Fruit fly (Drosophila melanogaster) whole organism, embryonic: Measurements from ENCODE around the gene CG33325.
A peak's percentile ranks its signal among the peaks of the same experiment; 100 is the strongest.

Source experiments
- Ada2b ChIP-seq: fragments of 200-800 bp; sonication (Bioruptor generic); IDR thresholded peaks from 2 replicates; pipeline ENCODE4 v1.3.6; 2022; ENCODE audit warnings: missing biosample characterization, missing genetic modification characterization
- Adf1 ChIP-seq: fragments of 200-800 bp; sonication (Bioruptor generic); IDR thresholded peaks from 2 replicates; pipeline ENCODE4 v1.3.6; 2022; ENCODE audit warnings: missing biosample characterization, missing genetic modification characterization
- CG10274 ChIP-seq: fragments of 200-800 bp; sonication (Bioruptor generic); optimal IDR thresholded peaks from 3 replicates; lab custom pipeline; 2017; ENCODE audit warnings: missing biosample characterization, mild to moderate bottlenecking, missing genetic modification characterization
- CG10321 ChIP-seq: fragments of 200-800 bp; sonication (Bioruptor generic); IDR thresholded peaks from 2 replicates; pipeline ENCODE4 v1.3.6; 2022; ENCODE audit warnings: missing biosample characterization, missing genetic modification characterization
- CG10565 ChIP-seq: fragments of 200-800 bp; sonication (Bioruptor generic); optimal IDR thresholded peaks from 3 replicates; lab custom pipeline; 2016; ENCODE audit warnings: missing biosample characterization, mild to moderate bottlenecking, missing genetic modification characterization
- CG10979 ChIP-seq: fragments of 200-800 bp; sonication (Bioruptor generic); optimal IDR thresholded peaks from 2 replicates; lab custom pipeline; 2018; ENCODE audit warnings: missing biosample characterization, mild to moderate bottlenecking, missing genetic modification characterization, moderate library complexity
- CG11504 ChIP-seq: fragments of 200-800 bp; sonication (Bioruptor generic); optimal IDR thresholded peaks from 3 replicates; lab custom pipeline; 2019; ENCODE audit warnings: missing biosample characterization, mild to moderate bottlenecking, missing genetic modification characterization, moderate library complexity
- CG11696 ChIP-seq: fragments of 200-800 bp; sonication (Bioruptor generic); IDR thresholded peaks from 2 replicates; pipeline ENCODE4 v1.3.6; 2022; ENCODE audit warnings: missing biosample characterization, missing genetic modification characterization
- CG11723 ChIP-seq: fragments of 200-800 bp; sonication (Bioruptor generic); optimal IDR thresholded peaks from 2 replicates; lab custom pipeline; 2017; ENCODE audit warnings: missing biosample characterization, mild to moderate bottlenecking, missing genetic modification characterization
- CG12299 ChIP-seq: fragments of 200-800 bp; sonication (Bioruptor generic); optimal IDR thresholded peaks from 2 replicates; lab custom pipeline; 2018; ENCODE audit warnings: missing biosample characterization, mild to moderate bottlenecking, missing genetic modification characterization
- CG14860 ChIP-seq: fragments of 200-800 bp; sonication (Bioruptor generic); IDR thresholded peaks from 3 replicates; pipeline ENCODE4 v1.3.6; 2022; ENCODE audit warnings: missing biosample characterization, missing genetic modification characterization; ENCODE audit not compliant: partially characterized antibody
- CG15479 ChIP-seq: fragments of 200-800 bp; sonication (Bioruptor generic); optimal IDR thresholded peaks from 3 replicates; lab custom pipeline; 2019; ENCODE audit warnings: missing biosample characterization, mild to moderate bottlenecking, missing genetic modification characterization, moderate library complexity
- CG1832 ChIP-seq: fragments of 200-800 bp; sonication (Bioruptor generic); optimal IDR thresholded peaks from 2 replicates; lab custom pipeline; 2017; ENCODE audit warnings: missing biosample characterization, mild to moderate bottlenecking, missing genetic modification characterization, inconsistent platforms
- CG2712 ChIP-seq: fragments of 200-800 bp; optimal IDR thresholded peaks from 3 replicates; lab custom pipeline; 2019; ENCODE audit warnings: missing biosample characterization, mild to moderate bottlenecking, missing genetic modification characterization, moderate library complexity
- CG30020 ChIP-seq: fragments of 200-800 bp; optimal IDR thresholded peaks from 2 replicates; lab custom pipeline; 2019; ENCODE audit warnings: missing biosample characterization, mild to moderate bottlenecking, missing genetic modification characterization, moderate library complexity
- CG31224 ChIP-seq: fragments of 200-800 bp; sonication (Bioruptor generic); IDR thresholded peaks from 2 replicates; pipeline ENCODE4 v1.3.6; 2022; ENCODE audit warnings: missing biosample characterization, missing genetic modification characterization
- CG32532 ChIP-seq: fragments of 200-800 bp; sonication (Bioruptor generic); IDR thresholded peaks from 2 replicates; pipeline ENCODE4 v1.3.6; 2022; ENCODE audit warnings: missing biosample characterization, missing genetic modification characterization
- CG34376 ChIP-seq: fragments of 200-800 bp; sonication (Bioruptor generic); optimal IDR thresholded peaks from 2 replicates; lab custom pipeline; 2018; ENCODE audit warnings: missing biosample characterization, mild to moderate bottlenecking, missing genetic modification characterization
- CG3726 ChIP-seq: fragments of 200-800 bp; sonication (Bioruptor generic); IDR thresholded peaks from 3 replicates; pipeline ENCODE4, ENCODE4 v1.3.6; 2022; ENCODE audit warnings: missing biosample characterization, missing genetic modification characterization
- CG3838 ChIP-seq: fragments of 200-800 bp; sonication (Bioruptor generic); optimal IDR thresholded peaks from 3 replicates; lab custom pipeline; 2016; ENCODE audit warnings: missing biosample characterization, missing genetic modification characterization
- CG6765 ChIP-seq: fragments of 200-800 bp; sonication (Bioruptor generic); optimal IDR thresholded peaks from 3 replicates; lab custom pipeline; 2017; ENCODE audit warnings: missing biosample characterization, mild to moderate bottlenecking, missing genetic modification characterization
- CG7786 ChIP-seq: fragments of 200-800 bp; sonication (Bioruptor generic); optimal IDR thresholded peaks from 2 replicates; lab custom pipeline; 2016; ENCODE audit warnings: missing biosample characterization, missing genetic modification characterization
- CG8290 ChIP-seq, 3 experiments: fragments of 200-800 bp; sonication (Bioruptor generic); optimal IDR thresholded peaks; 2 replicates each; lab custom pipeline; 2016 to 2019; ENCODE audit warnings: missing biosample characterization in 3 of 3, missing genetic modification characterization in 3 of 3, mild to moderate bottlenecking in 2 of 3, moderate library complexity in 1 of 3
- Dp ChIP-seq: fragments of 200-800 bp; sonication (Bioruptor generic); optimal IDR thresholded peaks from 2 replicates; lab custom pipeline; 2018; ENCODE audit warnings: missing biosample characterization, mild to moderate bottlenecking, missing genetic modification characterization, moderate library complexity
- Ets65A ChIP-seq: fragments of 200-800 bp; sonication (Bioruptor generic); peaks from one replicate; lab custom pipeline; 2016; ENCODE audit warnings: missing biosample characterization, missing genetic modification characterization
- Fer2 ChIP-seq: fragments of 200-800 bp; sonication (Bioruptor generic); optimal IDR thresholded peaks from 2 replicates; lab custom pipeline; 2018; ENCODE audit warnings: missing biosample characterization, mild to moderate bottlenecking, missing genetic modification characterization, moderate library complexity
- H15 ChIP-seq: fragments of 200-800 bp; sonication (Bioruptor generic); IDR thresholded peaks from 3 replicates; pipeline ENCODE4 v1.3.6; 2022; ENCODE audit warnings: missing biosample characterization, missing genetic modification characterization
- H2.0 ChIP-seq: fragments of 200-800 bp; sonication (Bioruptor generic); IDR thresholded peaks from 2 replicates; pipeline ENCODE4 v1.3.6; 2022; ENCODE audit warnings: missing biosample characterization, missing genetic modification characterization
- Hand ChIP-seq: fragments of 200-800 bp; sonication (Bioruptor generic); optimal IDR thresholded peaks from 2 replicates; lab custom pipeline; 2017; ENCODE audit warnings: mild to moderate bottlenecking, missing biosample characterization, missing genetic modification reagents, missing genetic modification characterization
- Mad ChIP-seq: fragments of 200-800 bp; sonication (Bioruptor generic); optimal IDR thresholded peaks from 2 replicates; lab custom pipeline; 2016; ENCODE audit warnings: missing biosample characterization, missing genetic modification characterization
- Meics ChIP-seq: fragments of 200-800 bp; sonication (Bioruptor generic); optimal IDR thresholded peaks from 2 replicates; lab custom pipeline; 2017; ENCODE audit warnings: missing biosample characterization, mild to moderate bottlenecking, missing genetic modification characterization
- Oaz ChIP-seq: fragments of 200-800 bp; sonication (Bioruptor generic); IDR thresholded peaks from 2 replicates; pipeline ENCODE4 v1.3.6; 2022; ENCODE audit warnings: missing biosample characterization, missing genetic modification characterization
- Rx ChIP-seq: fragments of 200-800 bp; sonication (Bioruptor generic); IDR thresholded peaks from 2 replicates; pipeline ENCODE4 v1.3.6; 2022; ENCODE audit warnings: missing biosample characterization, missing genetic modification characterization
- Sry-β ChIP-seq: fragments of 200-800 bp; sonication (Bioruptor generic); optimal IDR thresholded peaks from 2 replicates; lab custom pipeline; 2018; ENCODE audit warnings: missing biosample characterization, mild to moderate bottlenecking, missing genetic modification characterization, moderate library complexity
- chn ChIP-seq: fragments of 200-800 bp; sonication (Bioruptor generic); optimal IDR thresholded peaks from 2 replicates; lab custom pipeline; 2016; ENCODE audit warnings: missing biosample characterization, missing genetic modification characterization
- dati ChIP-seq: fragments of 200-800 bp; sonication (Bioruptor generic); IDR thresholded peaks from 2 replicates; pipeline ENCODE4 v1.3.6; 2022; ENCODE audit warnings: missing biosample characterization, missing genetic modification characterization
- eyg ChIP-seq: fragments of 200-800 bp; sonication (Bioruptor generic); optimal IDR thresholded peaks from 3 replicates; lab custom pipeline; 2016; ENCODE audit warnings: missing biosample characterization, missing genetic modification characterization
- grn ChIP-seq: fragments of 200-800 bp; sonication (Bioruptor generic); optimal IDR thresholded peaks from 3 replicates; lab custom pipeline; 2017; ENCODE audit warnings: missing biosample characterization, missing genetic modification characterization
- nmo ChIP-seq: fragments of 200-800 bp; sonication (Bioruptor generic); optimal IDR thresholded peaks from 2 replicates; lab custom pipeline; 2018; ENCODE audit warnings: missing biosample characterization, mild to moderate bottlenecking, missing genetic modification characterization, moderate library complexity
- odd ChIP-seq: fragments of 200-800 bp; sonication (Bioruptor generic); optimal IDR thresholded peaks from 2 replicates; lab custom pipeline; 2017; ENCODE audit warnings: missing biosample characterization, mild to moderate bottlenecking, missing genetic modification characterization
- onecut ChIP-seq: fragments of 200-800 bp; sonication (Bioruptor generic); IDR thresholded peaks from 2 replicates; pipeline ENCODE4 v1.3.6; 2022; ENCODE audit warnings: missing biosample characterization, missing genetic modification characterization
- prd ChIP-seq, 3 experiments: fragments of >200 bp in 2 of 3; fragments of 200-800 bp in 1 of 3; sonication (Bioruptor generic) in 1 of 3; optimal IDR thresholded peaks in 2 of 3; IDR thresholded peaks in 1 of 3; 2 replicates in 2 of 3; 3 replicates in 1 of 3; pipeline versions ENCODE4 v1.3.6 to Lab custom; 2017 to 2022; ENCODE audit warnings: missing biosample characterization in 1 of 3, missing genetic modification characterization in 1 of 3
- repo ChIP-seq: fragments of 200-800 bp; sonication (Bioruptor generic); optimal IDR thresholded peaks from 2 replicates; lab custom pipeline; 2016; ENCODE audit warnings: missing biosample characterization, missing genetic modification characterization
- schlank ChIP-seq: fragments of 200-800 bp; sonication (Bioruptor generic); optimal IDR thresholded peaks from 2 replicates; lab custom pipeline; 2018; ENCODE audit warnings: missing biosample characterization, mild to moderate bottlenecking, missing genetic modification characterization
- scrt ChIP-seq: fragments of 200-800 bp; sonication (Bioruptor generic); optimal IDR thresholded peaks from 2 replicates; lab custom pipeline; 2018; ENCODE audit warnings: missing biosample characterization, mild to moderate bottlenecking, missing genetic modification characterization, moderate library complexity
- sima ChIP-seq: fragments of 200-800 bp; sonication (Bioruptor generic); optimal IDR thresholded peaks from 2 replicates; lab custom pipeline; 2016; ENCODE audit warnings: missing biosample characterization, missing genetic modification characterization
- tgo ChIP-seq: fragments of 200-800 bp; sonication (Bioruptor generic); IDR thresholded peaks from 3 replicates; pipeline ENCODE4 v1.3.6; 2022; ENCODE audit warnings: missing biosample characterization, missing genetic modification characterization
- tx ChIP-seq: fragments of 200-800 bp; sonication (Bioruptor generic); optimal IDR thresholded peaks from 2 replicates; lab custom pipeline; 2016; ENCODE audit warnings: missing biosample characterization, missing genetic modification characterization
- zfh1 ChIP-seq: fragments of 200-800 bp; sonication (Bioruptor generic); IDR thresholded peaks from 3 replicates; pipeline ENCODE4 v1.3.6; 2022; ENCODE audit warnings: missing biosample characterization, missing genetic modification characterization

The CG33325 gene

DNA sequence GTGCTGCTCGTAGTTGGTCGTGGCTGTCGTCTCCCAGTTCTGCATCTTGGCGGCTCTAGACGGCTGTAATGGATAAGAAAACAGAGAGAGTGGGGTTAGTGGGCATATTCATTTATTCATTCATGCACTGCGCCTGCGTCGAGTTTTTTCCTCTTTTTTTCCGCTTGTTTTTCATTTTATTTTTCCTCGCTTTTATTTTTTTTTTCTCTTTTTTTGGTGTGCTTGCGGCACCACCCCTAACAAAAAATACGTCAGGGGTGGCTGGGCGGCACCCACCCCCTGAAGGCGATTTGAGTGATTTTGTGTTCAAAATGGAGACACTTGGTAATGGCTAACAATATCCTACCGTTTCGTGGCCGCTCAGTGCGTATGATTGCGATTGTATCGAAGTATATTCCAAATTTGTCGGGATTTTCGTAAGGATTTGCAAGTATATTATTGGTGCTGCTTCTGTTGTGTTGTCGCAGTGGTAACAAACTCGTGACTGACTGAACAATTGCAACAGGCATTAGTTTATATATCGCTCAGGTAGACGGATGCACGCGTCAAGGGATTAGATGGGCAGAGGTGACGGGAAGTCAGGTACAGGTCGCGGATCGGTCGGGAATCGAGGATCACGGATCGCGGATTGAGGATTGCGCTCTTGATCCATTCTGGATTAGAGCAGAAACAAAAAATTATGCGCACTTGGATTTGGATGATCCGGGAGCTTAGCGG, 14.4 kb upstream of the CG33325 start (continued):
- TF ChIP-seq Sry-β (GFP tag; lab: Kevin White, UChicago) (no peak), chn (GFP tag; lab: Kevin White, UChicago) (no peak), Ada2b (GFP tag; lab: Robert Waterston, UW) (no peak), CG1832 (GFP tag; lab: Kevin White, UChicago) (no peak), Dp (GFP tag; lab: Kevin White, UChicago) (no peak), CG3726 (no peak), grn (GFP tag; lab: Kevin White, UChicago) (no peak), Fer2 (tag; lab: Kevin White, UChicago) (peak; percentile 30), CG10979 (tag; lab: Kevin White, UChicago) (no peak), Adf1 (peak; percentile 63; the same call in 1 of the 2 replicates), sima (GFP tag; lab: Kevin White, UChicago) (no peak), CG7786 (GFP tag; lab: Kevin White, UChicago) (no peak), schlank (tag; lab: Kevin White, UChicago) (peak; percentile 55), nmo (GFP tag; lab: Kevin White, UChicago) (no peak), prd (optimal IDR thresholded peaks at IDR 0.05; lab: Kevin White, UChicago) (no peak), prd (GFP tag; IDR thresholded peaks at IDR 0.05; lab: Robert Waterston, UW) (no peak), scrt (GFP tag; lab: Kevin White, UChicago) (peak; percentile 37), dati (no peak), Oaz (GFP tag; lab: Robert Waterston, UW) (0 out of 2 replicates have a peak, but pooled peaks have one; percentile 18), Meics (GFP tag; lab: Kevin White, UChicago) (peak; percentile 54), Rx (no peak), CG11723 (GFP tag; lab: Kevin White, UChicago) (no peak), CG12299 (tag; lab: Kevin White, UChicago) (peak; percentile 2), CG8290 (GFP tag; optimal IDR thresholded peaks at IDR 0.05; lab: Kevin White, UChicago) (no peak), CG8290 (tag; optimal IDR thresholded peaks at IDR 0.05; lab: Kevin White, UChicago) (no peak), CG2712 (tag; lab: Kevin White, UChicago) (no peak), CG14860 (GFP tag; lab: Robert Waterston, UW) (no peak), CG3838 (GFP tag; lab: Kevin White, UChicago) (no peak), odd (GFP tag; lab: Kevin White, UChicago) (peak; percentile 55), CG10274 (GFP tag; lab: Kevin White, UChicago) (no peak), CG11504 (tag; lab: Kevin White, UChicago) (no peak), Ets65A (GFP tag; lab: Kevin White, UChicago) (peak; percentile 56), Hand (GFP tag; lab: Kevin White, UChicago) (peak; percentile 91), CG30020 (no peak), CG34376 (GFP tag; lab: Kevin White, UChicago) (peak; percentile 95), tx (GFP tag; lab: Kevin White, UChicago) (no peak), onecut (GFP tag; lab: Robert Waterston, UW) (peak; percentile 14; the same call in 1 of the 2 replicates), H15 (GFP tag; lab: Robert Waterston, UW) (no peak), CG6765 (GFP tag; lab: Kevin White, UChicago) (peak; percentile 89), H2.0 (no peak), CG15479 (peak; percentile 58), eyg (GFP tag; lab: Kevin White, UChicago) (no peak), CG32532 (peak; percentile 74; the same call in 1 of the 2 replicates), Mad (GFP tag; lab: Kevin White, UChicago) (no peak), repo (GFP tag; lab: Kevin White, UChicago) (no peak), tgo (GFP tag; lab: Robert Waterston, UW) (no peak), CG31224 (GFP tag; lab: Robert Waterston, UW) (no peak), CG10321 (GFP tag; lab: Robert Waterston, UW) (peak; percentile 20; the same call in 1 of the 2 replicates), CG11696 (GFP tag; lab: Robert Waterston, UW) (no peak), zfh1 (no peak), CG10565 (no peak)
